Fruit fly (Drosophila melanogaster) whole organism, embryonic: ENCODE results near the gene Rdl.

Experiments used
- ATbp ChIP-seq: fragments of 200-800 bp; sonication (Bioruptor generic); optimal IDR thresholded peaks from 2 replicates; lab custom pipeline; 2017; ENCODE audit warnings: missing biosample characterization, mild to moderate bottlenecking, missing genetic modification characterization, missing genetic modification reagents
- CG10565 ChIP-seq: fragments of 200-800 bp; sonication (Bioruptor generic); optimal IDR thresholded peaks from 3 replicates; lab custom pipeline; 2016; ENCODE audit warnings: missing biosample characterization, mild to moderate bottlenecking, missing genetic modification characterization
- CG12104 ChIP-seq: fragments of 200-800 bp; sonication (Bioruptor generic); optimal IDR thresholded peaks from 3 replicates; lab custom pipeline; 2016; ENCODE audit warnings: missing biosample characterization, missing genetic modification characterization
- CG1233 ChIP-seq: fragments of 200-800 bp; sonication (Bioruptor generic); optimal IDR thresholded peaks from 4 replicates; lab custom pipeline; 2018; ENCODE audit warnings: missing biosample characterization, mild to moderate bottlenecking, missing genetic modification characterization
- CG12659 ChIP-seq: fragments of 200-800 bp; sonication (Bioruptor generic); optimal IDR thresholded peaks from 3 replicates; lab custom pipeline; 2017; ENCODE audit warnings: mild to moderate bottlenecking, missing biosample characterization, missing genetic modification reagents, missing genetic modification characterization
- CG13123 ChIP-seq: fragments of 200-800 bp; sonication (Bioruptor generic); optimal IDR thresholded peaks from 2 replicates; lab custom pipeline; 2016; ENCODE audit warnings: missing biosample characterization, missing genetic modification characterization
- CG17568 ChIP-seq: fragments of 200-800 bp; sonication (Bioruptor generic); optimal IDR thresholded peaks from 2 replicates; lab custom pipeline; 2018; ENCODE audit warnings: missing biosample characterization, mild to moderate bottlenecking, missing genetic modification characterization, moderate library complexity
- CG2875 ChIP-seq: fragments of 200-800 bp; sonication (Bioruptor generic); optimal IDR thresholded peaks from 2 replicates; lab custom pipeline; 2017; ENCODE audit warnings: missing biosample characterization, mild to moderate bottlenecking, missing genetic modification characterization, missing genetic modification reagents
- CG31224 ChIP-seq: fragments of 200-800 bp; sonication (Bioruptor generic); IDR thresholded peaks from 2 replicates; pipeline ENCODE4 v1.3.6; 2022; ENCODE audit warnings: missing biosample characterization, missing genetic modification characterization
- CG32767 ChIP-seq: fragments of 200-800 bp; sonication (Bioruptor generic); IDR thresholded peaks from 2 replicates; pipeline ENCODE4 v1.3.6; 2022; ENCODE audit warnings: missing biosample characterization, missing genetic modification characterization
- CG3281 ChIP-seq: fragments of 200-800 bp; sonication (Bioruptor generic); optimal IDR thresholded peaks from 3 replicates; lab custom pipeline; 2017; ENCODE audit warnings: missing biosample characterization, mild to moderate bottlenecking, missing genetic modification characterization
- CG4617 ChIP-seq: fragments of 200-800 bp; sonication (Bioruptor generic); optimal IDR thresholded peaks from 3 replicates; lab custom pipeline; 2016; ENCODE audit warnings: missing biosample characterization, missing genetic modification characterization, borderline replicate concordance
- CG5245 ChIP-seq: fragments of 200-800 bp; sonication (Bioruptor generic); optimal IDR thresholded peaks from 3 replicates; lab custom pipeline; 2016; ENCODE audit warnings: missing biosample characterization, missing genetic modification characterization
- CG6254 ChIP-seq: fragments of 200-800 bp; sonication (Bioruptor generic); optimal IDR thresholded peaks from 3 replicates; lab custom pipeline; 2017; ENCODE audit warnings: mild to moderate bottlenecking, missing biosample characterization, missing genetic modification reagents, missing genetic modification characterization
- CG6272 ChIP-seq: fragments of 200-800 bp; sonication (Bioruptor generic); IDR thresholded peaks from 2 replicates; pipeline ENCODE4 v1.3.6; 2022; ENCODE audit warnings: missing biosample characterization, missing genetic modification characterization
- CG7271 ChIP-seq: fragments of 200-800 bp; sonication (Bioruptor generic); optimal IDR thresholded peaks from 2 replicates; lab custom pipeline; 2018; ENCODE audit warnings: missing biosample characterization, mild to moderate bottlenecking, missing genetic modification characterization, moderate library complexity
- CG7839 ChIP-seq: fragments of 200-800 bp; sonication (Bioruptor generic); optimal IDR thresholded peaks from 3 replicates; lab custom pipeline; 2018; ENCODE audit warnings: missing biosample characterization, mild to moderate bottlenecking, missing genetic modification characterization, moderate library complexity
- CG8281 ChIP-seq: fragments of 200-800 bp; sonication (Bioruptor generic); optimal IDR thresholded peaks from 2 replicates; lab custom pipeline; 2018; ENCODE audit warnings: missing biosample characterization, mild to moderate bottlenecking, missing genetic modification characterization, moderate library complexity
- CG8765 ChIP-seq: fragments of 200-800 bp; sonication (Bioruptor generic); IDR thresholded peaks from 2 replicates; pipeline ENCODE4 v1.3.6; 2022; ENCODE audit warnings: missing biosample characterization, missing genetic modification characterization
- Chrac-16 ChIP-seq: fragments of 200-800 bp; sonication (Bioruptor generic); optimal IDR thresholded peaks from 3 replicates; lab custom pipeline; 2016; ENCODE audit warnings: missing biosample characterization, missing genetic modification characterization
- HHEX ChIP-seq: fragments of 200-800 bp; sonication (Bioruptor generic); optimal IDR thresholded peaks from 3 replicates; lab custom pipeline; 2017; ENCODE audit warnings: missing biosample characterization, mild to moderate bottlenecking, missing genetic modification characterization, missing genetic modification reagents
- HLH54F ChIP-seq: fragments of 200-800 bp; sonication (Bioruptor generic); optimal IDR thresholded peaks from 3 replicates; lab custom pipeline; 2016; ENCODE audit warnings: missing biosample characterization, missing genetic modification characterization
- Hand ChIP-seq: fragments of 200-800 bp; sonication (Bioruptor generic); optimal IDR thresholded peaks from 2 replicates; lab custom pipeline; 2017; ENCODE audit warnings: mild to moderate bottlenecking, missing biosample characterization, missing genetic modification reagents, missing genetic modification characterization
- Jarid2 ChIP-seq: fragments of 200-800 bp; sonication (Bioruptor generic); optimal IDR thresholded peaks from 3 replicates; lab custom pipeline; 2017; ENCODE audit warnings: mild to moderate bottlenecking, missing biosample characterization, missing genetic modification reagents, missing genetic modification characterization
- Lpt ChIP-seq: fragments of >200 bp; optimal IDR thresholded peaks from 2 replicates; lab custom pipeline; 2018; ENCODE audit warnings: missing biosample characterization, missing genetic modification characterization
- MESR4 ChIP-seq: fragments of 200-800 bp; sonication (Bioruptor generic); optimal IDR thresholded peaks from 2 replicates; lab custom pipeline; 2018; ENCODE audit warnings: missing biosample characterization, mild to moderate bottlenecking, missing genetic modification characterization, moderate library complexity
- Six4 ChIP-seq: fragments of 200-800 bp; sonication (Bioruptor generic); optimal IDR thresholded peaks from 2 replicates; lab custom pipeline; 2016; ENCODE audit warnings: missing biosample characterization, missing genetic modification characterization
- Trl ChIP-seq, 3 experiments: fragments of >200 bp in 2 of 3; fragments of 200-800 bp in 1 of 3; sonication (Bioruptor generic) in 1 of 3; optimal IDR thresholded peaks; 2 replicates in 1 of 3; 3 replicates in 2 of 3; lab custom pipeline; 2016 to 2017; ENCODE audit warnings: missing biosample characterization in 1 of 3, missing genetic modification characterization in 1 of 3
- Xbp1 ChIP-seq: fragments of 200-800 bp; sonication (Bioruptor generic); optimal IDR thresholded peaks from 3 replicates; lab custom pipeline; 2016; ENCODE audit warnings: missing biosample characterization, mild to moderate bottlenecking, missing genetic modification characterization
- ab ChIP-seq: fragments of 200-800 bp; sonication (Bioruptor generic); optimal IDR thresholded peaks from 2 replicates; lab custom pipeline; 2016; ENCODE audit warnings: missing biosample characterization, missing genetic modification characterization
- cad ChIP-seq: fragments of >200 bp; optimal IDR thresholded peaks from 2 replicates; lab custom pipeline; 2017; ENCODE audit warnings: missing biosample characterization, missing genetic modification characterization
- cg ChIP-seq: fragments of 200-800 bp; sonication (Bioruptor generic); optimal IDR thresholded peaks from 3 replicates; lab custom pipeline; 2019; ENCODE audit warnings: missing biosample characterization, mild to moderate bottlenecking, missing genetic modification characterization, moderate library complexity
- chm ChIP-seq: fragments of 200-800 bp; sonication (Bioruptor generic); IDR thresholded peaks from 2 replicates; pipeline ENCODE4 v1.3.6; 2022; ENCODE audit warnings: missing biosample characterization, missing genetic modification characterization
- dpn ChIP-seq, 2 experiments: fragments of 200-800 bp; sonication (Bioruptor generic); optimal IDR thresholded peaks; 3 replicates each; lab custom pipeline; 2016; ENCODE audit warnings: missing biosample characterization in 2 of 2, missing genetic modification characterization in 2 of 2
- emc ChIP-seq: fragments of 200-800 bp; sonication (Bioruptor generic); optimal IDR thresholded peaks from 2 replicates; lab custom pipeline; 2016; ENCODE audit warnings: missing biosample characterization, missing genetic modification characterization
- gcm ChIP-seq: fragments of 200-800 bp; sonication (Bioruptor generic); optimal IDR thresholded peaks from 2 replicates; lab custom pipeline; 2019; ENCODE audit warnings: missing biosample characterization, mild to moderate bottlenecking, missing genetic modification characterization, moderate library complexity
- gt ChIP-seq: fragments of 200-800 bp; sonication (Bioruptor generic); IDR thresholded peaks from 2 replicates; pipeline ENCODE4 v1.3.6; 2022; ENCODE audit warnings: missing biosample characterization, missing genetic modification characterization
- her ChIP-seq: fragments of 200-800 bp; sonication (Bioruptor generic); optimal IDR thresholded peaks from 2 replicates; lab custom pipeline; 2016; ENCODE audit warnings: missing biosample characterization, missing genetic modification characterization
- jigr1 ChIP-seq: fragments of 200-800 bp; sonication (Bioruptor generic); IDR thresholded peaks from 3 replicates; pipeline ENCODE4 v1.3.6; 2022; ENCODE audit warnings: missing biosample characterization, missing genetic modification characterization
- lilli ChIP-seq: fragments of 200-800 bp; sonication (Bioruptor generic); optimal IDR thresholded peaks from 3 replicates; lab custom pipeline; 2016; ENCODE audit warnings: missing biosample characterization, missing genetic modification characterization
- nom ChIP-seq: fragments of 200-800 bp; sonication (Bioruptor generic); optimal IDR thresholded peaks from 2 replicates; lab custom pipeline; 2017; ENCODE audit warnings: missing biosample characterization, missing genetic modification characterization, mild to moderate bottlenecking, moderate library complexity, missing genetic modification reagents
- pho ChIP-seq: fragments of 200-800 bp; sonication (Bioruptor generic); optimal IDR thresholded peaks from 2 replicates; lab custom pipeline; 2016; ENCODE audit warnings: missing biosample characterization, missing genetic modification characterization
- pum ChIP-seq: fragments of 200-800 bp; sonication (Bioruptor generic); optimal IDR thresholded peaks from 2 replicates; lab custom pipeline; 2016; ENCODE audit warnings: missing biosample characterization, missing genetic modification characterization
- schlank ChIP-seq: fragments of 200-800 bp; sonication (Bioruptor generic); optimal IDR thresholded peaks from 2 replicates; lab custom pipeline; 2018; ENCODE audit warnings: missing biosample characterization, mild to moderate bottlenecking, missing genetic modification characterization
- slou ChIP-seq: fragments of 200-800 bp; sonication (Bioruptor generic); optimal IDR thresholded peaks from 3 replicates; lab custom pipeline; 2016; ENCODE audit warnings: missing biosample characterization, missing genetic modification characterization
- vvl ChIP-seq: fragments of 200-800 bp; sonication (Bioruptor generic); IDR thresholded peaks from 2 replicates; pipeline ENCODE4 v1.3.6; 2022; ENCODE audit warnings: missing biosample characterization, missing genetic modification characterization
- wdn ChIP-seq: fragments of 200-800 bp; sonication (Bioruptor generic); IDR thresholded peaks from 2 replicates; pipeline ENCODE4 v1.3.6; 2022; ENCODE audit warnings: missing biosample characterization, missing genetic modification characterization
- wek ChIP-seq: fragments of 200-800 bp; sonication (Bioruptor generic); optimal IDR thresholded peaks from 3 replicates; lab custom pipeline; 2018; ENCODE audit warnings: missing biosample characterization, mild to moderate bottlenecking, missing genetic modification characterization, moderate library complexity

Gene Rdl

DNA sequence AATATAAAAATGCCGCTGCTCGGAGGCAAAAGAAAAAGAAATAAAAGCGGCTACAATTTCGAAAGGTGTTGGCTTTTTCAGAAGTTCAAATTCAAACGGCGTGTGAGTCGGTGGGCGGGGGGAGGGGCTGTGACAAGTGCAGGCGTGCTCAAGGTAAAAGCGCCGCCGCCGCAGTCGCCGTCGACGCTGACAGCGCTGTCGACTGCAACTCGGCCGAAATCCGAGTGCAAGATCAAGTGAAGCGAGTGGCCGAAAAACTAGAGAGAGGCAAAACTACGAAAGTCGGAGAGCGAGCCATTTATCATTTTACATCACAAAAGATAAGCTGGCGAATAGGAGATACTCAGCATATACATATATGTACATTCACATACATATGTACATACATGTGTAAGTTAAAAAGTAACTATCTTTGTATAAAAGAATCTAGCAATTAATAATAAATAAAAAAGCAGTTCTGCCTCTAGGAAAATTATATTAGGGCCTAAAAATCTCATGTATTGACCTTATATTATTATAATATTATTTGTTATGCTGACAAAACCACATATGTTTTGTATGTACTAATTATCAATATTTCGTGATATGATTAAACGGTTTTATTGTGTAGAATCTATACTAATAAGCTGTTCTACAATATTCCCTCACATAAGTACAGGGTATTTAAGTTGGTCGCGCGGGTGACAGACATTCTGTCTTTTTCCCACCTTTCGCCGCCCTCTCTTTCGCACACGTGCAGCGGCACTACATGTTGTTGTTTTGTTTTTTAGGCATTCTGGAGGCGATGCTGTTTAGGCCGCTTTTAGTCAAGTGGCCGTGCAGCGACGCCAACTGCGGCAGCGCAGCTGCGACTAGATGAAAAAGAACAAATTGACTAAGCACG is 53.0 kb downstream of the Rdl start (continued):
- TF ChIP-seq CG17568 (GFP tag; lab: Kevin White, UChicago) (peak; percentile 66), CG12104 (GFP tag; lab: Kevin White, UChicago) (peak; percentile 32), cg (GFP tag; lab: Kevin White, UChicago) (no peak), CG8765 (GFP tag; lab: Robert Waterston, UW) (no peak), Chrac-16 (GFP tag; lab: Kevin White, UChicago) (peak; percentile 42), ab (GFP tag; lab: Kevin White, UChicago) (no peak), Lpt (GFP tag; lab: Kevin White, UChicago) (no peak), CG3281 (GFP tag; lab: Kevin White, UChicago) (peak; percentile 50), CG31224 (no peak), CG2875 (peak; percentile 73), pho (GFP tag; lab: Kevin White, UChicago) (no peak), her (GFP tag; lab: Kevin White, UChicago) (no peak), dpn (GFP tag; optimal IDR thresholded peaks at IDR 0.05; lab: Kevin White, UChicago) (peak in 1 of 2 experiments; percentile 74), nom (no peak), CG6272 (GFP tag; lab: Robert Waterston, UW) (no peak), CG6254 (GFP tag; lab: Kevin White, UChicago) (peak; percentile 69), Hand (GFP tag; lab: Kevin White, UChicago) (no peak), CG5245 (GFP tag; lab: Kevin White, UChicago) (peak; percentile 41), slou (no peak), lilli (GFP tag; lab: Kevin White, UChicago) (peak; percentile 27), CG4617 (GFP tag; lab: Kevin White, UChicago) (peak; percentile 23), MESR4 (GFP tag; lab: Kevin White, UChicago) (no peak), CG10565 (no peak), vvl (GFP tag; lab: Robert Waterston, UW) (0 out of 2 replicates have a peak, but pooled peaks have one; percentile 31), pum (no peak), cad (GFP tag; lab: Kevin White, UChicago) (no peak), jigr1 (GFP tag; lab: Robert Waterston, UW) (no peak), gcm (GFP tag; lab: Kevin White, UChicago) (peak; percentile 61), wdn (no peak), wek (GFP tag; lab: Kevin White, UChicago) (no peak), CG8281 (tag; lab: Kevin White, UChicago) (peak; percentile 6), CG1233 (peak; percentile 51), Jarid2 (GFP tag; lab: Kevin White, UChicago) (no peak), HHEX (peak; percentile 58), HLH54F (GFP tag; lab: Kevin White, UChicago) (no peak), CG7839 (tag; lab: Kevin White, UChicago) (peak; percentile 70), emc (GFP tag; lab: Kevin White, UChicago) (no peak), schlank (tag; lab: Kevin White, UChicago) (no peak), CG12659 (GFP tag; lab: Kevin White, UChicago) (peak; percentile 59), CG7271 (tag; lab: Kevin White, UChicago) (no peak), Xbp1 (GFP tag; lab: Kevin White, UChicago) (peak; percentile 70), ATbp (GFP tag; lab: Kevin White, UChicago) (peak; percentile 58), CG32767 (peak; percentile 58; the same call in 1 of the 2 replicates), Six4 (peak; percentile 59), Trl (optimal IDR thresholded peaks at IDR 0.05; lab: Kevin White, UChicago) (peak; percentile 18 to 51), Trl (GFP tag; optimal IDR thresholded peaks at IDR 0.05; lab: Kevin White, UChicago) (no peak), chm (GFP tag; lab: Robert Waterston, UW) (no peak), CG13123 (no peak), gt (GFP tag; lab: Robert Waterston, UW) (no peak)
